Fruit fly (Drosophila melanogaster): ENCODE data around the gene CG42847.

The CG42847 gene

DNA sequence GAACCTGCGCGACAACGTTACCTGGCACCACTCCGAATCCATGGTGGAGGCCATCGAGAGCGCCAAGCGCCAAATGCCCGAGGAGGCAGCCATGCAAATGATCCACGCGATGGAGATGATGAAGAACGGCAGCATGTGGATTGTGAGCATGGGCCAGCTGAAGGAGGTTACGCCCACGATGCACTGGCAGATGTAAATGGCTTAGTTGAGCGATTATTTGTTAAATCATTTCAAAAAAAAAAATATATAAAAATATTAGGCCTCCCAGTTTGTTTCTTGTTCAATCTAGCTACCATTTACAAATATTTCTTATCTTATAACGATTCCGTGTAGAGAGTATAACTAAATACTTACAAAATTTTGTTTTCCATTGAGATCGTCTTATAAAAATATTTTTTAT is at the start of gene CG42847:
CG42847 (plus strand) TSS at position 301 of the 400 bp plus-strand sequence.
- no peak for TF ChIP-seq CG17801 (GFP tag; optimal IDR thresholded peaks at IDR 0.05; ENCODE audit: partially characterized antibody)

DNA sequence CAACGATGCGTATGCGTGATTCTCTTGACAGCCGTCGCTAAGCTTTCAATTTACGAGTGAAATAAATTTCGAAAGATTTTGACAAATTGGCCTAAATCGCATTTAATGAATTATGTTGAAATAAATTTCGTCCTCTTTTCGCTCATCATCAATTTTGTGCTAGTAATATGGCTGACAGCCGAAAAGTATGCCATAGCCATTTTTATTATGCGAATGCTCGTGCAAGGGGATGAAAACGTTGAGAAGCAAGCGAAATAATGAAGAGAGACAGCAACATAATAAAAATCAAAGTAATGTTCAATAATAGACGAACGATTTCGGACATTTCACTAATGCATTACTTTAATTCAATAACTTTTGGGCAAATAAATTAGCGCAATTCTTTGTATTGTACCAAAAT is 41.4 kb upstream of the CG42847 start:
- TF ChIP-seq CG17801 (GFP tag; optimal IDR thresholded peaks at IDR 0.05; ENCODE audit: partially characterized antibody) = no peak

DNA sequence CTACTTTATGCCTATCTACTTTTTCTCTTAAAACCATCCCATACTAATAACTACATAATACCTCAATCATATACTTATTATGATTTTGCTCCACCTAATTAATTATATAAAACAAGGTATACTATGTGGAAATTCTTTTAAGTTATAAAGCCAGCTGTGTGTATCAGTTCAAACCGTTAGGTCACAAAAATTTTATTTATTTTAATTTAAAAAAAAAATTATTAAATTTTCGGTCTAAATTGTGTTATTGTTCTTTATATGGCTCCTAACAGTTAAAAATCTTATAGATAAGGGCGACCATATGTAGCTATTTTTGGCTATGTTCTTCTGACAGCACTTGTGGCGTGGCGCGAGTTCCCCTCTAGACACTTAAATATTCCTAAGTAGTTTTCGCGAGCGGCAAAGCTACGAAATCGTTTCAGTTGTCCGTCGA is 40.4 kb upstream of the CG42847 start, which contains the start of gene Aldh:
Aldh (plus strand) TSS at position 150 of the 433 bp plus-strand sequence.
- peak; percentile 81 for TF ChIP-seq CG17801 (GFP tag; optimal IDR thresholded peaks at IDR 0.05; ENCODE audit: partially characterized antibody)

DNA sequence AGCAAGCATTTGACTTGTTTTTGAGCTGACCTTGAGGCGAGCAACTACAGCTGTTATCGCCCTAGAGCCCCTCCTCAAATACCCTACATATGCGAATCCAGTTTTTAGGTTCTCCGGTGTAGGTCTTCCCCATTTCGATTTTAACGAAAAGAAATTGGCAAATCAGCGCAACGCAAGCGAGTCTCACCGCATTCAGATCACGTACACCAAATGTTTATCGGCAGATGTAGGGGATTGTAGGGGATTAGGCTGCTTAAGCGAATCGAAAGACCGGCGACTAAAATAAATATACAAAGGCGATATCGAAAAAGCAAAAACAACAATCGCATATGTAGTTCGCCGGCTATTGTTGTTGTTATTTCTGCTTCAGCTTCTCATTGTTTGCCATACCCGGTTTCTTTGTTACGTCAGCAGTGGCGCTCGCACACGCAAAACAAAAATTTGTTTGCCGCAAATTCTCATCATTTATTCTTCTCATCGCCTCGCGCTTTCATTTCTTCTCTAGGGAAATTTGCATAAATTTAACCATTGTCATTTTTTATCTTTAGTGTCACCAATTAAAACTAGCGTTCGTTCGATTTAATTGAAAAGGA is 39.6 kb upstream of the CG42847 start:
- TF ChIP-seq CG17801 (GFP tag; optimal IDR thresholded peaks at IDR 0.05; ENCODE audit: partially characterized antibody) = peak; percentile 80

DNA sequence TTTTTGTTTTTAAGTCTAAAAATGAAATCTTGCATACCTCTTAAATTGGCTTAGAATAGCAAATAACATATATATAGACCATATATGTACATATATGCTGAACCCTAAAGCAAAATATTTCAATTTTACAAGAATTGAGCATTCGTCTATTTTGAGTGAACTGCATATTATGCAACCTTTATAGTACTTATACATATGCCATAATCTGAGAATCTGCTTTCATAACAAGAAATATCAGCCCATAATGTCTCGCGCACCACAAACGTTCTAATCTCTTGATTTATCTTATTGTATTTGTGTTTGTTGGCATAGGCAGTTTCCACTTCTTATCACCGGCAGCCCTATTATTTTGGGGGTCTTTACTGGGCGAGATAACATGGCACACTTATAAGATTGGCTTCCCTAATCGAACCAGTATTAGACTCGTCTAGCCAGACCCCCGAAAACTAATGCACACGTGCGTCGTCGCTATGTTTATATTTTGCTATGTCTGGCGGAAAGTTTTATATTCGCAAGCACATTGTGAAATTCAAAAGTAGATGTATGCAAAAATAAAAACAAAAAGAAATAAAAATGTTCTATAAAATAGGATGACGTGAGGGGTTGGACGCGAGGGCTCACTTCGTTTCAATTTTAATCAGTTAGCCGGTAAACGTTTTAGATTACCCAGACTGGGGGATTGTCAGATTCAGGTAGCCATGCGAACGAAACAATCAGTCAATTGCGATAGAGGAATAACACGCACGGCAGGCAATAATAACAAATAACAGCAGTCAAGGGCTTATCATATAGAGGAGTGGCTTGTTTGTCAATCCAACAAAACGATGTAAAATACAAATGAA is 38.5 kb upstream of the CG42847 start:
- TF ChIP-seq CG17801 (GFP tag; optimal IDR thresholded peaks at IDR 0.05; ENCODE audit: partially characterized antibody) = no peak

DNA sequence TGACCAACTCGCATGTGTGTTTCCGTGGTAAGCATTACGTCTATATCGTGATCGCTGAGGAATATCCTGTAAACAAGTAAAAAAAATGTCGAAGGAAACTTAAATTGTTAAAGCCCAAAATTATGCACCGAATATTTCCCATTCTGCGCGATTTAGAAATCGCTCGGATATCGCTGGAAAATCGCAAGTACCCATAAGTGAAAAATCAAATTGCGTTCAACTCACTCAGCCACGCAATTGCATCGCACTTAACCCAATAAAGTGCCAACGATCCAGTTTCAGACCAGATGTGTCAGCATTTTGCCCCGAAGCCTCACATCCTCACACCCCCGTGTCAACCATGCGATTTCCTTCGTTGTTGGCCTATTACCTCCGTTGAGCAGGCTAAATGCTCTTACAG is 31.3 kb upstream of the CG42847 start:
- no peak for TF ChIP-seq CG17801 (GFP tag; optimal IDR thresholded peaks at IDR 0.05; ENCODE audit: partially characterized antibody)

DNA sequence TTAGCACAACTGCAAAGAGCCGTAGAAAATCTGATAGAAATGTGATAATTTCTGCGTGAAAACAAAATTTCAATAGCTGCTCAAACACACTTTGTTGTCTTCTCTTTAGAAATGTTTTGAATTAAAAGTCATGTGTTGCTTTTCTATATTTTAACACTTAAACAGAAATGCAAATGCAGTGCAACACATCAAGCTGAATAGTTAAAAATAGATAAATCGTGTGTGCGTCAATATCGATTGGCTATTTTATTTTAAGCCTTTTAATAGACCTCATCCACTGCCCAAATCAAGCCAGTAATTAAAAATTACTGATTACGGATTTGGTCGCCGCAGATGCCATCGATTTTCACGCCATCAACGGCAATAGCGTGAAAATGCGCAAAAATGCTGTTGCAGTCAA is 29.8 kb upstream of the CG42847 start, which contains the start of gene CG4438:
CG4438 (minus strand) TSS at position 101 of the 400 bp plus-strand sequence.
- TF ChIP-seq CG17801 (GFP tag; optimal IDR thresholded peaks at IDR 0.05; ENCODE audit: partially characterized antibody) = no peak

DNA sequence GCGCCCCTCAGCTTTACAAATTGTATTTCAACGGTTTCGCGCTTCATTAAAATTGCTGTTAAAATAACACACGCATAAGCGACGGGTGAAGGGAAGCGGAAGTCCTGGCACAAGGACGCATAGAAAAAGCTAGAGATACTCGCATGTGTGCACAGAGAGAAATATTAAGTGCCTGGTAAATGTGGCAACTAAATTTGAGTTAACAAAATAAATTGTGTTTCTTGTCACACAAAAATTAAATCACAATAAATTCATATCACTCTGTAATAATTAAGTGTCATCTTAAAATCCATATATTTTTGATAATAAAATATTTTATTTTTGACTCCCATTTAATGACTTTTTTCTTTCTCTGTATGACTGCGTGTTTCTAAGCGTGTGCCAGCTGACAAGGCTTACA is 27.5 kb upstream of the CG42847 start:
- no peak for TF ChIP-seq CG17801 (GFP tag; optimal IDR thresholded peaks at IDR 0.05; ENCODE audit: partially characterized antibody)

DNA sequence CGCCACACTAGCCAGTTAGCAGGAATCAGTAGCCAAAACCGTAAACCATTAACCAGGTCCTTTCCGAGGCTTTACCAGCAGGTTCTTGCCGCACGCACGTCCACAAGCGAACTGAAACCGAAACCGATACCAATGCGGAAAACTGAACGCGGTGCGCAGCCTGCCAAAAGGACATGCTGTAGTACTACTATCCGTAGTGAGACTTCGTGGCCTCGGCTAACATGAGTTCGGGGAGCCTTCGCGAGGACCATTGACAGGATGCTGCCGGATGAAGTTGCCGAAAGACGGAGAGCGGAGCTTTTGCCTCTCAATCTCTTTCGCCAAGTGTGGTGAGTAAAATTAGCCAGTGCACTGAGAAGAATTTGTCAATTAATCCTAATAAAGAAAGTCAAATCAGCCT is 12.6 kb upstream of the CG42847 start, which contains the start of gene Shawl:
Shawl (minus strand) TSS at position 104 of the 400 bp plus-strand sequence.
- TF ChIP-seq CG17801 (GFP tag; optimal IDR thresholded peaks at IDR 0.05; ENCODE audit: partially characterized antibody) = no peak

DNA sequence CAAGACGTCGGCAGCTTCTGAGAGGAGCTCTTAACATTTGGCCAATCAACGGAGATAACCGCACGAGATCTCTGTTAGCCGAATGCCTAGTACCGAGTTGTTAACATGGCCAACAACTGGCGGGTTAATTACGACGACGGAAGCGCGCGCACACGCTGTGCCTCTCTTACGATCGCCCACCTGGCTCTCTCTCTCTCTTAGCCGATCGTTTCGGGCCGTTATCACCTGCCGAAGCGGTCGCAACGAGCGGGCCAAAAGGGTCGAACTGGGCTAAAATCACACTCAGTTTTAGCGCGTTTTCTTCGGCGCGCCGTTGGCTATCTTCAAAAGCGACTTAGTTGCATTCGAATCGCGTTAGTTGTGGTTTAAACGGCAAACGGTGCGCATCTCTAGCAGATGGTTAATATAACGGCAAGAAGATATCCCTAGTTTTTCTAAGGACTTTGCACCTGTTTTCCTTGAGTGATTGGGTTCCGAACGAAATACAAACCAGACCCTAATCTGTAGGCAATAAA is 11.4 kb upstream of the CG42847 start, which contains the start of gene Mco1:
Mco1 (plus strand) TSS at position 345 of the 515 bp plus-strand sequence.
- TF ChIP-seq CG17801 (GFP tag; optimal IDR thresholded peaks at IDR 0.05; ENCODE audit: partially characterized antibody) = no peak

DNA sequence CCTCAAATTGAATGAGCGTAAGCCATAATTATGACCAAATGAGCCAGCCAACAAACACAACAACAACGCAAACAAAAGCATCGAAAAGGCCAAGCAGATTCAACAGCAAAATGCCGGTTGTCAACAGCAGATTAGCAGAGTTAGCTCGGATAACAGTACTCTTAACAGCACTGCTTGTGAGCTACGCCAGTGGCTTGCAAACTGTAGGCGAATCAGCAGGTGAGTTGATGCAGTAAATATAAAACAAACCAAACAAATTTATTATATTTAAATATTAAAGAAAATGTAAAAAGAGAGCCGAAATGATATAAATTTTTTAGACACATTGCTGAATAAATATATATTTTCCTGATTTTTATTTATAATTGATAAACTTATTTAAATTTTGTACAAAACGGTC is 7.0 kb upstream of the CG42847 start:
- no peak for TF ChIP-seq CG17801 (GFP tag; optimal IDR thresholded peaks at IDR 0.05; ENCODE audit: partially characterized antibody)

DNA sequence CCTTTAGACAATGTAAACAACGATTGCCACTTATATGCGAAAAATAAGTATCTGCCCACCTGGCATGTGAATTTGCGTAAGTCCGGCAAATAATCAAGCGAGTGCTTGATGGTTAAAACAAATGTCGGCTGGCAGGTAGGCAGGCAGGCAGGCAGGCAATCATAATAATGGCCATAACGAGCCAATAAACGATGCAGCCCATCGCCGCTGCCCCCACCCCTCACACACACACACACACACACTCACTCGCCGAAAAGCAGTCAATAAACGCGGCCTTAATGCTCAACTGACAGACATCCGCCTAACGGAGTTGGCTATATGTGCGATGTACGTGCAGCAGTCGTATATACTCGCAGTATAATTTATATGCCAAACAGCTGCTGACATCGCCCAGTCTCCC is 6.4 kb upstream of the CG42847 start:
- no peak for TF ChIP-seq CG17801 (GFP tag; optimal IDR thresholded peaks at IDR 0.05; ENCODE audit: partially characterized antibody)

DNA sequence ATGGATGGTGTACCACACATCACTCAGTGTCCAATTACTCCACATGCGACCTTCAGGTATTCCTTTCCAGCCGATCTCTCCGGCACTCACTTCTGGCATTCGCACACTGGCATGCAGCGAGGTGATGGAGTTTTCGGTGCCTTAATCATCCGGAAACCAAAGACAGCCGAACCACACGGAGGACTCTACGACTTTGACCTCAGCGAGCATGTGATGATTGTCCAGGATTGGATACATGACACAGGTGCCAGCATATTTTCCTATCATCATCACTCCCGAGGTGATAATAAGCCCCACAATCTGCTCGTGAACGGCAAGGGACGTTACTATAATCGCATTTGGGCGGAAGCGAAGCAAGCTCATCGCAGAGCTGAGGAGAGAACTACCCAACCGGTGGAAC is 3.5 kb upstream of the CG42847 start:
- TF ChIP-seq CG17801 (GFP tag; optimal IDR thresholded peaks at IDR 0.05; ENCODE audit: partially characterized antibody) = no peak

DNA sequence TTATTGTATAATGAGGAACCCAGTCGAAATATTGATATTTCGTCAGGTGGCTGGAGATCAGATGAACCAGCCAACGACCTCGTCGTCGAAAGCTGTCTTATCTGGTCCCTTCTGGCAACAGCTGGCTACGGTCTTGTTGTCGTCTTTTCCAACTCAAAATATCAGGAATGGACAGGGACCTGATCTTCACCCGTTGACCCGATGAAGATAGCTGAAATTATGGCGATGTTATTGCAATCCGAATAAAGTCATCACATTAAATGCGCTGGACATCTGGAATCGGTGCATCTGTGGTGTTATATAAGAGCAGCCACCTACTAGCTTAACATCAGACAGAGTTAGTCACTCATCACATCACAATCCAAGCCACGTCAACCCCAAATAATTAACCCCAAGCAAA is 1.1 kb upstream of the CG42847 start, which contains the start of gene Fbp2:
Fbp2 (plus strand) TSS at position 251 of the 400 bp plus-strand sequence.
- no peak for TF ChIP-seq CG17801 (GFP tag; optimal IDR thresholded peaks at IDR 0.05; ENCODE audit: partially characterized antibody)

DNA sequence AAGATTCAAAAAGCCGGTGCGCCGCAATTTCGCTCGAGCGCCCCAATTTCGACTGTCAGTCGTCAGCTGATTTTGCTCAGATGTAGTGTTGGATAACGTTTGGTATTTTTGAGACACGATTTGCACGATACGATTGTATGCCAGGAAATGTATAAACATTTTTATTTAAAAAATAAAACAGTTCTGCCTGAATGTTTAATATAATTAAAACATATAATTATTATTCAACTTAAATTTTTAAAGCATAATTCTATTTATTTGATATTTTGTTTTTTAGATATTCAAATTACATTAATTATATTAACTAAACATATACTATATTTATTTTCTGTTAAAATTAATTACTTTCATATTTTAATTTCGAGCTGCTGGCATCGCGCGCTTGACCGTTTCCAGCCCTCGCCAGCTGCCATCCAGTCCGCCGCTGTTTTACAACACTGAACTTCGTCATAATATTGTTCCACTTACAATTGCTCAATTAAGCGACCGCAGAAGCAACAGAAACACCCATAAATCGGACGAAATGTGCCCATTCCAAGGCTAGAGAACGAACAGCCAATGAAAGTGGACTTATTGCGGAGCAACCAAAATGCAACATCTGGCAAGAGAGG is 3.4 kb downstream of the CG42847 start, which contains the start of the genes FucTB and scat:
FucTB (minus strand) TSS at position 61 of the 611 bp plus-strand sequence.
scat (plus strand) TSS at position 414 of the 611 bp plus-strand sequence.
- peak; percentile 85 for TF ChIP-seq CG17801 (GFP tag; optimal IDR thresholded peaks at IDR 0.05; ENCODE audit: partially characterized antibody)
